Fruit fly (Drosophila melanogaster) whole organism, pupa: ENCODE results near the gene CG12535.

Experiments used
- CG34367 ChIP-seq: fragments of 200-800 bp; sonication (Bioruptor generic); optimal IDR thresholded peaks from 2 replicates; lab custom pipeline; 2018; ENCODE audit warnings: missing biosample characterization, mild to moderate bottlenecking, missing genetic modification characterization
- CG8159 ChIP-seq: fragments of 200-800 bp; sonication (Bioruptor generic); optimal IDR thresholded peaks from 3 replicates; lab custom pipeline; 2018; ENCODE audit warnings: missing biosample characterization, mild to moderate bottlenecking, missing genetic modification characterization, moderate library complexity
- CG9948 ChIP-seq: fragments of 200-800 bp; sonication (Bioruptor generic); optimal IDR thresholded peaks from 2 replicates; lab custom pipeline; 2018; ENCODE audit warnings: missing biosample characterization, mild to moderate bottlenecking, missing genetic modification characterization, moderate library complexity

DNA sequence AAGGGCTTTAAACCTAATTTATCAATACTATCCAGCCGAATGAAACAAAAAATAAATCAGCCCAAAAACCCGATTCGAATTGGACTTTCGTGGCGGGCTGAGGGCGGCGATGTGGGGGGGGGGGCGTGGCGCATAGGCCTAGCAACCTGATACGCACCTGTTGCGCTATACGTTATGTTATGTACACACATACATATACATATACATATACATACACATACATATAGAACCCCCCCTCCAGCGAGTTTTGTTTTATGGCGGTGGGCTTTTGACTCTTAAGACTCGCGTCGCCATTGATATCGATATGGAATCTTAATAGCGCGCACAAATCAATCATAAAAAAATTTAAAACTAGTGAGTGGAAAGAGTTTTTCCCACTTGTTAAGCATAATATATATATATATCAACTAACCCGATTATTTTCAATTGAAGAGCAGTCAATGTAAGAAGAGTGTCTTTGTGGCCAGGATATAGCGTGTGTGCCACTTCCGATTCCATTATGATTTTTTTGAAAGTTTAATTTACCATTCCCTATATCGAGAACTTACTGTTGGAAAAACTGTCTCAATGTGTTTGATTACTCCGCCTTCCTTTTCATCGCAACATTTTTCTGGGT lies 91.7 kb downstream of the CG12535 start:
- no peak for TF ChIP-seq CG9948 (tag; lab: Kevin White, UChicago)
- TF ChIP-seq CG34367 (tag; lab: Kevin White, UChicago): no peak
- no peak for TF ChIP-seq CG8159 (tag; lab: Kevin White, UChicago)
